Fruit fly (Drosophila melanogaster): ENCODE measurements around the gene ppl.

DNA sequence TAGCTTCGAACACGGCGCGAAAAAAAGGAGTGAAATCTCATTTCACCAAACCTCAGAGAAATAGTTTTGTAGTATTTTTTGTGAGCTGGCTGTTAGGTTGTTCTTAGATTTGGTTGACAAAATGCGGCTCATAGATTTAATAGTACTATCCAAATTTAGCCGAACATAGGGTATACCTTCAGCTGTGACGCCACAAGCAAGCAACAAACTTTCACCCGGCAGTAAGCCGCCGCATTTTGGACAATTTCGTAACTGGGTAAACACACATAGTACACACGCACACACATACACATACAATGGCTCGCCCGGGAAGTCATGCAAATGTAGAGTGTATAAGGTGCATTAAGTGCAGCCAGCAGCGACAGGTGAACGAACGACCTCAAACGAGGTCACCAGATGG is 22.0 kb downstream of the ppl start:
- TF ChIP-seq CG4496 (GFP tag; IDR thresholded peaks at IDR 0.05) (peak; percentile 41; the same call in 1 of the 3 replicates), CG13204 (GFP tag; optimal IDR thresholded peaks at IDR 0.05) (no peak), CG17806 (tag; optimal IDR thresholded peaks at IDR 0.05) (no peak), D1 (tag; optimal IDR thresholded peaks at IDR 0.05) (no peak), CG34367 (tag; optimal IDR thresholded peaks at IDR 0.05) (no peak)

Data from whole organism, pupa.